Fruit fly (Drosophila melanogaster) whole organism, embryonic: ENCODE data around the gene numb.

Experiments
- BtbVII ChIP-seq: fragments of 200-800 bp; sonication (Bioruptor generic); optimal IDR thresholded peaks from 3 replicates; lab custom pipeline; 2017; ENCODE audit warnings: missing biosample characterization, mild to moderate bottlenecking, missing genetic modification characterization
- C15 ChIP-seq: fragments of 200-800 bp; sonication (Bioruptor generic); IDR thresholded peaks from 3 replicates; pipeline ENCODE4 v1.3.6; 2022; ENCODE audit warnings: missing biosample characterization, missing genetic modification characterization
- CG10147 ChIP-seq: fragments of 200-800 bp; sonication (Bioruptor generic); optimal IDR thresholded peaks from 2 replicates; lab custom pipeline; 2019; ENCODE audit warnings: missing biosample characterization, mild to moderate bottlenecking, missing genetic modification characterization, moderate library complexity
- CG10366 ChIP-seq: fragments of 200-800 bp; sonication (Bioruptor generic); IDR thresholded peaks from 2 replicates; pipeline ENCODE4 v1.3.6; 2022; ENCODE audit warnings: missing biosample characterization, missing genetic modification characterization
- CG10565 ChIP-seq: fragments of 200-800 bp; sonication (Bioruptor generic); optimal IDR thresholded peaks from 3 replicates; lab custom pipeline; 2016; ENCODE audit warnings: missing biosample characterization, mild to moderate bottlenecking, missing genetic modification characterization
- CG10959 ChIP-seq: fragments of 200-800 bp; sonication (Bioruptor generic); IDR thresholded peaks from 2 replicates; pipeline ENCODE4 v1.3.6; 2022; ENCODE audit warnings: missing biosample characterization, missing genetic modification characterization
- CG11085 ChIP-seq: fragments of 200-800 bp; sonication (Bioruptor generic); IDR thresholded peaks from 2 replicates; pipeline ENCODE4 v1.3.6; 2022; ENCODE audit warnings: missing biosample characterization, missing genetic modification characterization
- CG11456 ChIP-seq: fragments of 200-800 bp; sonication (Bioruptor generic); IDR thresholded peaks from 3 replicates; pipeline ENCODE4 v1.3.6; 2022; ENCODE audit warnings: missing biosample characterization, missing genetic modification characterization
- CG15269 ChIP-seq: fragments of 200-800 bp; sonication (Bioruptor generic); optimal IDR thresholded peaks from 2 replicates; lab custom pipeline; 2018; ENCODE audit warnings: missing biosample characterization, mild to moderate bottlenecking, missing genetic modification characterization, moderate library complexity
- CG15601 ChIP-seq: fragments of 200-800 bp; sonication (Bioruptor generic); optimal IDR thresholded peaks from 3 replicates; lab custom pipeline; 2019; ENCODE audit warnings: missing biosample characterization, mild to moderate bottlenecking, missing genetic modification characterization, moderate library complexity
- CG18262 ChIP-seq: fragments of 200-800 bp; optimal IDR thresholded peaks from 3 replicates; lab custom pipeline; 2019; ENCODE audit warnings: missing biosample characterization, mild to moderate bottlenecking, missing genetic modification characterization, moderate library complexity
- CG18619 ChIP-seq: fragments of 200-800 bp; sonication (Bioruptor generic); optimal IDR thresholded peaks from 3 replicates; lab custom pipeline; 2017; ENCODE audit warnings: missing biosample characterization, mild to moderate bottlenecking, missing genetic modification characterization
- CG30403 ChIP-seq: fragments of 200-800 bp; sonication (Bioruptor generic); optimal IDR thresholded peaks from 3 replicates; lab custom pipeline; 2016; ENCODE audit warnings: missing biosample characterization, missing genetic modification characterization
- CG31388 ChIP-seq: fragments of 200-800 bp; sonication (Bioruptor generic); optimal IDR thresholded peaks from 2 replicates; lab custom pipeline; 2016; ENCODE audit warnings: missing biosample characterization, missing genetic modification characterization
- CG43689 ChIP-seq: fragments of 200-800 bp; sonication (Bioruptor generic); IDR thresholded peaks from 2 replicates; pipeline ENCODE4 v1.3.6; 2022; ENCODE audit warnings: missing biosample characterization, missing genetic modification characterization
- CG4424 ChIP-seq: fragments of 200-800 bp; sonication (Bioruptor generic); optimal IDR thresholded peaks from 3 replicates; lab custom pipeline; 2016; ENCODE audit warnings: missing biosample characterization, missing genetic modification characterization
- CG4820 ChIP-seq: fragments of 200-800 bp; sonication (Bioruptor generic); optimal IDR thresholded peaks from 3 replicates; lab custom pipeline; 2016; ENCODE audit warnings: missing biosample characterization, missing genetic modification characterization
- CG6791 ChIP-seq: fragments of 200-800 bp; sonication (Bioruptor generic); IDR thresholded peaks from 3 replicates; pipeline ENCODE4 v1.3.6; 2022; ENCODE audit warnings: missing biosample characterization, missing genetic modification characterization; ENCODE audit not compliant: partially characterized antibody
- CG7928 ChIP-seq: fragments of 200-800 bp; sonication (Bioruptor generic); optimal IDR thresholded peaks from 2 replicates; lab custom pipeline; 2017; ENCODE audit warnings: missing biosample characterization, mild to moderate bottlenecking, missing genetic modification characterization
- CG8924 ChIP-seq: fragments of 200-800 bp; optimal IDR thresholded peaks from 3 replicates; lab custom pipeline; 2019; ENCODE audit warnings: missing biosample characterization, mild to moderate bottlenecking, missing genetic modification characterization, moderate library complexity
- Doc2 ChIP-seq: fragments of 200-800 bp; sonication (Bioruptor generic); IDR thresholded peaks from 2 replicates; pipeline ENCODE4 v1.3.6; 2022; ENCODE audit warnings: missing biosample characterization, missing genetic modification characterization
- Dp ChIP-seq: fragments of 200-800 bp; sonication (Bioruptor generic); optimal IDR thresholded peaks from 2 replicates; lab custom pipeline; 2018; ENCODE audit warnings: missing biosample characterization, mild to moderate bottlenecking, missing genetic modification characterization, moderate library complexity
- Ets97D ChIP-seq: fragments of 200-800 bp; sonication (Bioruptor generic); optimal IDR thresholded peaks from 3 replicates; lab custom pipeline; 2016; ENCODE audit warnings: missing biosample characterization, missing genetic modification characterization
- Fer1 ChIP-seq: fragments of 200-800 bp; sonication (Bioruptor generic); optimal IDR thresholded peaks from 2 replicates; lab custom pipeline; 2017; ENCODE audit warnings: missing biosample characterization, mild to moderate bottlenecking, missing genetic modification characterization
- H15 ChIP-seq: fragments of 200-800 bp; sonication (Bioruptor generic); IDR thresholded peaks from 3 replicates; pipeline ENCODE4 v1.3.6; 2022; ENCODE audit warnings: missing biosample characterization, missing genetic modification characterization
- HLH3B ChIP-seq: fragments of 200-800 bp; sonication (Bioruptor generic); IDR thresholded peaks from 2 replicates; pipeline ENCODE4 v1.3.6; 2022; ENCODE audit warnings: missing biosample characterization, missing genetic modification characterization
- PHDP ChIP-seq: fragments of 200-800 bp; sonication (Bioruptor generic); optimal IDR thresholded peaks from 3 replicates; lab custom pipeline; 2018; ENCODE audit warnings: missing biosample characterization, mild to moderate bottlenecking, missing genetic modification characterization, moderate library complexity
- Sry-β ChIP-seq: fragments of 200-800 bp; sonication (Bioruptor generic); optimal IDR thresholded peaks from 2 replicates; lab custom pipeline; 2018; ENCODE audit warnings: missing biosample characterization, mild to moderate bottlenecking, missing genetic modification characterization, moderate library complexity
- ap ChIP-seq: fragments of 200-800 bp; sonication (Bioruptor generic); IDR thresholded peaks from 2 replicates; pipeline ENCODE4 v1.3.6; 2022; ENCODE audit warnings: missing biosample characterization, missing genetic modification characterization
- az2 ChIP-seq: fragments of 200-800 bp; sonication (Bioruptor generic); optimal IDR thresholded peaks from 3 replicates; lab custom pipeline; 2016; ENCODE audit warnings: missing biosample characterization, missing genetic modification characterization
- bsh ChIP-seq, 2 experiments: fragments of 200-800 bp; sonication (Bioruptor generic); optimal IDR thresholded peaks; 2 replicates each; lab custom pipeline; 2017 to 2018; ENCODE audit warnings: mild to moderate bottlenecking in 2 of 2, missing biosample characterization in 2 of 2, missing genetic modification characterization in 2 of 2, moderate library complexity in 1 of 2
- dpn ChIP-seq, 2 experiments: fragments of 200-800 bp; sonication (Bioruptor generic); optimal IDR thresholded peaks; 3 replicates each; lab custom pipeline; 2016; ENCODE audit warnings: missing biosample characterization in 2 of 2, missing genetic modification characterization in 2 of 2
- esg ChIP-seq: fragments of 200-800 bp; sonication (Bioruptor generic); conservative IDR thresholded peaks from 2 replicates; pipeline ENCODE4 v1.3.6; 2022; ENCODE audit warnings: missing biosample characterization, missing genetic modification characterization
- fd102C ChIP-seq: fragments of 200-800 bp; sonication (Bioruptor generic); optimal IDR thresholded peaks from 2 replicates; lab custom pipeline; 2018; ENCODE audit warnings: missing biosample characterization, mild to moderate bottlenecking, missing genetic modification characterization, moderate library complexity
- gcm ChIP-seq: fragments of 200-800 bp; sonication (Bioruptor generic); optimal IDR thresholded peaks from 2 replicates; lab custom pipeline; 2019; ENCODE audit warnings: missing biosample characterization, mild to moderate bottlenecking, missing genetic modification characterization, moderate library complexity
- h ChIP-seq: fragments of >200 bp; optimal IDR thresholded peaks from 2 replicates; lab custom pipeline; 2017
- jigr1 ChIP-seq: fragments of 200-800 bp; sonication (Bioruptor generic); IDR thresholded peaks from 3 replicates; pipeline ENCODE4 v1.3.6; 2022; ENCODE audit warnings: missing biosample characterization, missing genetic modification characterization
- jing ChIP-seq: fragments of 200-800 bp; sonication (Bioruptor generic); optimal IDR thresholded peaks from 2 replicates; lab custom pipeline; 2018; ENCODE audit warnings: missing biosample characterization, mild to moderate bottlenecking, missing genetic modification characterization
- klu ChIP-seq: fragments of 200-800 bp; sonication (Bioruptor generic); IDR thresholded peaks from 2 replicates; pipeline ENCODE4 v1.3.6; 2022; ENCODE audit warnings: missing biosample characterization, missing genetic modification characterization
- lab ChIP-seq: fragments of 200-800 bp; sonication (Bioruptor generic); optimal IDR thresholded peaks from 3 replicates; lab custom pipeline; 2017; ENCODE audit warnings: missing biosample characterization, missing genetic modification characterization, mild to moderate bottlenecking, moderate library complexity, missing genetic modification reagents
- lmd ChIP-seq: fragments of 200-800 bp; sonication (Bioruptor generic); IDR thresholded peaks from 2 replicates; pipeline ENCODE4 v1.3.6; 2022; ENCODE audit warnings: missing biosample characterization, missing genetic modification characterization
- lov ChIP-seq, 2 experiments: fragments of 200-800 bp in 1 of 2; fragments of >200 bp in 1 of 2; sonication (Bioruptor generic) in 1 of 2; IDR thresholded peaks in 1 of 2; optimal IDR thresholded peaks in 1 of 2; 2 replicates in 1 of 2; 3 replicates in 1 of 2; pipeline versions ENCODE4 v1.3.6 to Lab custom; 2017 to 2022; ENCODE audit warnings: missing biosample characterization in 1 of 2, missing genetic modification characterization in 1 of 2
- psq ChIP-seq: fragments of 200-800 bp; sonication (Bioruptor generic); optimal IDR thresholded peaks from 2 replicates; lab custom pipeline; 2017; ENCODE audit warnings: missing biosample characterization, missing genetic modification characterization
- pum ChIP-seq: fragments of 200-800 bp; sonication (Bioruptor generic); optimal IDR thresholded peaks from 2 replicates; lab custom pipeline; 2016; ENCODE audit warnings: missing biosample characterization, missing genetic modification characterization
- pzg ChIP-seq: fragments of 200-800 bp; sonication (Bioruptor generic); optimal IDR thresholded peaks from 3 replicates; lab custom pipeline; 2018; ENCODE audit warnings: missing biosample characterization, mild to moderate bottlenecking, missing genetic modification characterization, moderate library complexity
- sim ChIP-seq: fragments of 200-800 bp; sonication (Bioruptor generic); IDR thresholded peaks from 2 replicates; pipeline ENCODE4 v1.3.6; 2022; ENCODE audit warnings: missing biosample characterization, missing genetic modification characterization
- sisA ChIP-seq: fragments of 200-800 bp; sonication (Bioruptor generic); IDR thresholded peaks from 2 replicates; pipeline ENCODE4 v1.3.6; 2022; ENCODE audit warnings: missing biosample characterization, missing genetic modification characterization
- trh ChIP-seq: fragments of 200-800 bp; sonication (Bioruptor generic); optimal IDR thresholded peaks from 2 replicates; lab custom pipeline; 2016; ENCODE audit warnings: missing biosample characterization, missing genetic modification characterization
- vfl ChIP-seq: fragments of 200-800 bp; sonication (Bioruptor generic); optimal IDR thresholded peaks from 2 replicates; lab custom pipeline; 2016; ENCODE audit warnings: missing biosample characterization, missing genetic modification characterization
- yki ChIP-seq: fragments of >200 bp; optimal IDR thresholded peaks from 3 replicates; lab custom pipeline; 2018

Gene numb

DNA sequence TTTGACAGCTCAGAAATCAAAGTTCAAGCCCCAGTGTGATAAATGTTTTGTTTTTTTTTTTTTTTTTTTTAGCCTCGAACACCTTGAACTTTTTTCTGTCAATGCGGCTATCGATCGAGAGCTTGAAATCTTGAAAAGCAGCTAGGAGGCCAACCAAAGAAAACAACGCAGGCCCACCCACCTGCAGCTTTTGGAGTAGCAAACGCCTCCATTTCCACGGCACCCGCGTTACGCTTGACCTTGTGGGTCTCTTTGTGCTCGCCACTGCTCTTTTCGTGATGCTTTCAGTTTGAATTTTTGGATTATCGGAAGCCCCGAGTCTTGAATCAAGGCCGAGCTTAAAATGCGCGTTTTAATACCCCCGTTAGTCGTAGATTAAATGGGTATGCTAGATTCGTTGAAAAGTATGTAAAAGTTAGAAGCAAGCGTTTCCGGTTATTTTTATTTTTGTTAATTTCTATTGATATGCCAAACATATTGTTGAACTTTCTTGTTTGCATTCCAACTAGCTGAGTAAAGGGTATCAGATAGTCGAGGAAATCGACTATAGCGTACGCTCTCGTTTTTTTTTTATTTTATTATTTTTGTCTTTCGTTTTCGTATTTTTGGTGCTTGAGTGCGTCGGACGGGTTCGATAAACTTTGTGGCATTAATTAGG is 65.6 kb downstream of the numb start (continued):
- no peak for TF ChIP-seq vfl
- no peak for TF ChIP-seq Doc2 (GFP tag; lab: Robert Waterston, UW)
- TF ChIP-seq lab, result peak; percentile 69
- TF ChIP-seq trh, result no peak
- TF ChIP-seq psq (GFP tag; lab: Kevin White, UChicago), result peak; percentile 28
- peak in 1 of 2 experiments; percentile 78 for TF ChIP-seq bsh (GFP tag; optimal IDR thresholded peaks at IDR 0.05; lab: Kevin White, UChicago)
- TF ChIP-seq CG7928 (GFP tag; lab: Kevin White, UChicago), result peak; percentile 1
- TF ChIP-seq pum (GFP tag; lab: Kevin White, UChicago), result peak; percentile 22
- peak; percentile 48 for TF ChIP-seq klu (GFP tag; lab: Robert Waterston, UW)
- TF ChIP-seq sisA (GFP tag; lab: Robert Waterston, UW), result peak; percentile 79
- TF ChIP-seq Sry-β (GFP tag; lab: Kevin White, UChicago), result no peak
- TF ChIP-seq pzg (GFP tag; lab: Kevin White, UChicago), result no peak
- TF ChIP-seq H15 (GFP tag; lab: Robert Waterston, UW), result peak; percentile 72; the same call in 2 of the 3 replicates
- no peak for TF ChIP-seq lov (optimal IDR thresholded peaks at IDR 0.05; lab: Kevin White, UChicago)
- 0 out of 3 replicates have a peak, but pooled peaks have one; percentile 55 for TF ChIP-seq lov (GFP tag; IDR thresholded peaks at IDR 0.05; lab: Robert Waterston, UW)
- peak; percentile 56 for TF ChIP-seq CG18262 (tag; lab: Kevin White, UChicago)
- TF ChIP-seq CG6791, result no peak
- 0 out of 3 replicates have a peak, but pooled peaks have one; percentile 40 for TF ChIP-seq C15 (GFP tag; lab: Robert Waterston, UW)
- peak; percentile 89 for TF ChIP-seq HLH3B
- peak; percentile 47 for TF ChIP-seq CG4424 (GFP tag; lab: Kevin White, UChicago)
- peak; percentile 78 for TF ChIP-seq CG8924
- peak; percentile 76 for TF ChIP-seq PHDP (tag; lab: Kevin White, UChicago)
- no peak for TF ChIP-seq h (lab: Kevin White, UChicago)
- peak; percentile 80 for TF ChIP-seq lmd (GFP tag; lab: Robert Waterston, UW)
- TF ChIP-seq sim (GFP tag; lab: Robert Waterston, UW), result 0 out of 2 replicates have a peak, but pooled peaks have one; percentile 29
- peak; percentile 70 for TF ChIP-seq gcm
- TF ChIP-seq dpn (GFP tag; optimal IDR thresholded peaks at IDR 0.05; lab: Kevin White, UChicago), result peak in 1 of 2 experiments; percentile 69
- peak; percentile 62 for TF ChIP-seq Fer1 (GFP tag; lab: Kevin White, UChicago)
- peak; percentile 59 for TF ChIP-seq CG18619 (GFP tag; lab: Kevin White, UChicago)
- no peak for TF ChIP-seq fd102C (GFP tag; lab: Kevin White, UChicago)
- no peak for TF ChIP-seq CG10565 (GFP tag; lab: Kevin White, UChicago)
- no peak for TF ChIP-seq Dp
- peak; percentile 62 for TF ChIP-seq CG43689 (GFP tag; lab: Robert Waterston, UW)
- TF ChIP-seq CG15601 (tag; lab: Kevin White, UChicago), result peak; percentile 63
- peak; percentile 82 for TF ChIP-seq CG30403
- TF ChIP-seq CG4820, result peak; percentile 26
- TF ChIP-seq yki, result no peak
- TF ChIP-seq CG10366 (GFP tag; lab: Robert Waterston, UW), result peak; percentile 82
- no peak for TF ChIP-seq CG10147 (GFP tag; lab: Kevin White, UChicago)
- TF ChIP-seq Ets97D, result no peak
- peak; percentile 88 for TF ChIP-seq CG15269 (tag; lab: Kevin White, UChicago)
- TF ChIP-seq CG31388 (GFP tag; lab: Kevin White, UChicago), result no peak
- peak; percentile 30; the same call in 1 of the 3 replicates for TF ChIP-seq jigr1 (GFP tag; lab: Robert Waterston, UW)
- TF ChIP-seq BtbVII (GFP tag; lab: Kevin White, UChicago), result peak; percentile 49
- peak; percentile 77 for TF ChIP-seq CG11456
- TF ChIP-seq ap, result peak; percentile 55
- no peak for TF ChIP-seq CG10959 (GFP tag; lab: Robert Waterston, UW)
- TF ChIP-seq az2, result peak; percentile 71
- peak; percentile 40 for TF ChIP-seq esg (GFP tag; lab: Robert Waterston, UW)
- no peak for TF ChIP-seq CG11085 (GFP tag; lab: Robert Waterston, UW)
- no peak for TF ChIP-seq jing (GFP tag; lab: Kevin White, UChicago)
